Fruit fly (Drosophila melanogaster) whole organism, embryonic: ENCODE results near the gene sicily.

ENCODE experiments used
- ATbp ChIP-seq: fragments of 200-800 bp; sonication (Bioruptor generic); optimal IDR thresholded peaks from 2 replicates; lab custom pipeline; 2017; ENCODE audit warnings: missing biosample characterization, mild to moderate bottlenecking, missing genetic modification characterization, missing genetic modification reagents
- Atf3 ChIP-seq: fragments of 200-800 bp; sonication (Bioruptor generic); optimal IDR thresholded peaks from 3 replicates; lab custom pipeline; 2016; ENCODE audit warnings: missing biosample characterization, missing genetic modification characterization
- CG10565 ChIP-seq: fragments of 200-800 bp; sonication (Bioruptor generic); optimal IDR thresholded peaks from 3 replicates; lab custom pipeline; 2016; ENCODE audit warnings: missing biosample characterization, mild to moderate bottlenecking, missing genetic modification characterization
- CG11085 ChIP-seq: fragments of 200-800 bp; sonication (Bioruptor generic); IDR thresholded peaks from 2 replicates; pipeline ENCODE4 v1.3.6; 2022; ENCODE audit warnings: missing biosample characterization, missing genetic modification characterization
- CG11398 ChIP-seq: fragments of 200-800 bp; sonication (Bioruptor generic); optimal IDR thresholded peaks from 2 replicates; lab custom pipeline; 2016; ENCODE audit warnings: missing biosample characterization, missing genetic modification characterization
- CG11456 ChIP-seq: fragments of 200-800 bp; sonication (Bioruptor generic); IDR thresholded peaks from 3 replicates; pipeline ENCODE4 v1.3.6; 2022; ENCODE audit warnings: missing biosample characterization, missing genetic modification characterization
- CG12769 ChIP-seq: fragments of 200-800 bp; sonication (Bioruptor generic); optimal IDR thresholded peaks from 2 replicates; lab custom pipeline; 2019; ENCODE audit warnings: missing biosample characterization, mild to moderate bottlenecking, missing genetic modification characterization, moderate library complexity
- CG13894 ChIP-seq: fragments of 200-800 bp; sonication (Bioruptor generic); optimal IDR thresholded peaks from 3 replicates; lab custom pipeline; 2018; ENCODE audit warnings: missing biosample characterization, mild to moderate bottlenecking, missing genetic modification characterization, moderate library complexity
- CG14965 ChIP-seq: fragments of 200-800 bp; sonication (Bioruptor generic); optimal IDR thresholded peaks from 2 replicates; lab custom pipeline; 2016; ENCODE audit warnings: missing biosample characterization, missing genetic modification characterization, borderline replicate concordance
- CG1602 ChIP-seq: fragments of 200-800 bp; sonication (Bioruptor generic); optimal IDR thresholded peaks from 3 replicates; lab custom pipeline; 2016; ENCODE audit warnings: missing biosample characterization, missing genetic modification characterization
- CG18764 ChIP-seq: fragments of 200-800 bp; sonication (Bioruptor generic); optimal IDR thresholded peaks from 3 replicates; lab custom pipeline; 2016; ENCODE audit warnings: missing biosample characterization, missing genetic modification characterization
- CG31441 ChIP-seq: fragments of 200-800 bp; sonication (Bioruptor generic); IDR thresholded peaks from 2 replicates; pipeline ENCODE4 v1.3.6; 2022; ENCODE audit warnings: missing biosample characterization, missing genetic modification characterization
- CG3726 ChIP-seq: fragments of 200-800 bp; sonication (Bioruptor generic); IDR thresholded peaks from 3 replicates; pipeline ENCODE4, ENCODE4 v1.3.6; 2022; ENCODE audit warnings: missing biosample characterization, missing genetic modification characterization
- CG3995 ChIP-seq: fragments of 200-800 bp; sonication (Bioruptor generic); optimal IDR thresholded peaks from 3 replicates; lab custom pipeline; 2016; ENCODE audit warnings: missing biosample characterization, missing genetic modification characterization
- CG9876 ChIP-seq: fragments of 200-800 bp; sonication (Bioruptor generic); optimal IDR thresholded peaks from 2 replicates; lab custom pipeline; 2016; ENCODE audit warnings: missing biosample characterization, missing genetic modification characterization
- CHES-1-like ChIP-seq: fragments of 200-800 bp; sonication (Bioruptor generic); optimal IDR thresholded peaks from 2 replicates; lab custom pipeline; 2016; ENCODE audit warnings: missing biosample characterization, missing genetic modification characterization
- Dip2 ChIP-seq: fragments of 200-800 bp; sonication (Bioruptor generic); IDR thresholded peaks from 2 replicates; pipeline ENCODE4 v1.3.6; 2022; ENCODE audit warnings: missing biosample characterization, missing genetic modification characterization
- Ets65A ChIP-seq: fragments of 200-800 bp; sonication (Bioruptor generic); peaks from one replicate; lab custom pipeline; 2016; ENCODE audit warnings: missing biosample characterization, missing genetic modification characterization
- H2.0 ChIP-seq: fragments of 200-800 bp; sonication (Bioruptor generic); IDR thresholded peaks from 2 replicates; pipeline ENCODE4 v1.3.6; 2022; ENCODE audit warnings: missing biosample characterization, missing genetic modification characterization
- Hey ChIP-seq: fragments of 200-800 bp; sonication (Bioruptor generic); optimal IDR thresholded peaks from 3 replicates; lab custom pipeline; 2018; ENCODE audit warnings: missing biosample characterization, mild to moderate bottlenecking, missing genetic modification characterization
- Hr3 ChIP-seq: fragments of 200-800 bp; sonication (Bioruptor generic); optimal IDR thresholded peaks from 3 replicates; lab custom pipeline; 2016; ENCODE audit warnings: missing biosample characterization, missing genetic modification characterization
- Hr51 ChIP-seq, 2 experiments: fragments of 200-800 bp; sonication (Bioruptor generic); optimal IDR thresholded peaks; 2 replicates in 1 of 2; 3 replicates in 1 of 2; lab custom pipeline; 2016 to 2018; ENCODE audit warnings: missing biosample characterization in 2 of 2, missing genetic modification characterization in 2 of 2, mild to moderate bottlenecking in 1 of 2, moderate library complexity in 1 of 2
- Lpt ChIP-seq: fragments of >200 bp; optimal IDR thresholded peaks from 2 replicates; lab custom pipeline; 2018; ENCODE audit warnings: missing biosample characterization, missing genetic modification characterization
- MBD-R2 ChIP-seq: fragments of 200-800 bp; sonication (Bioruptor generic); IDR thresholded peaks from 2 replicates; pipeline ENCODE4 v1.3.6; 2022; ENCODE audit warnings: missing biosample characterization, missing genetic modification characterization
- Optix ChIP-seq: fragments of 200-800 bp; sonication (Bioruptor generic); IDR thresholded peaks from 3 replicates; pipeline ENCODE4 v1.3.6; 2022; ENCODE audit warnings: missing biosample characterization, missing genetic modification characterization
- Side ChIP-seq: fragments of 200-800 bp; sonication (Bioruptor generic); optimal IDR thresholded peaks from 2 replicates; lab custom pipeline; 2016; ENCODE audit warnings: missing biosample characterization, missing genetic modification characterization
- Sry-β ChIP-seq: fragments of 200-800 bp; sonication (Bioruptor generic); optimal IDR thresholded peaks from 2 replicates; lab custom pipeline; 2018; ENCODE audit warnings: missing biosample characterization, mild to moderate bottlenecking, missing genetic modification characterization, moderate library complexity
- TFAM ChIP-seq: fragments of 200-800 bp; sonication (Bioruptor generic); optimal IDR thresholded peaks from 2 replicates; lab custom pipeline; 2017; ENCODE audit warnings: missing biosample characterization, missing genetic modification characterization, inconsistent platforms
- Taf1 ChIP-seq: fragments of 200-800 bp; sonication (Bioruptor generic); IDR thresholded peaks from 2 replicates; pipeline ENCODE4 v1.3.6; 2022; ENCODE audit warnings: missing biosample characterization, missing genetic modification characterization
- Xbp1 ChIP-seq: fragments of 200-800 bp; sonication (Bioruptor generic); optimal IDR thresholded peaks from 3 replicates; lab custom pipeline; 2016; ENCODE audit warnings: missing biosample characterization, mild to moderate bottlenecking, missing genetic modification characterization
- abd-A ChIP-seq: fragments of 200-800 bp; sonication (Bioruptor generic); optimal IDR thresholded peaks from 3 replicates; lab custom pipeline; 2019; ENCODE audit warnings: missing biosample characterization, mild to moderate bottlenecking, missing genetic modification characterization, moderate library complexity
- ase ChIP-seq: fragments of 200-800 bp; sonication (Bioruptor generic); IDR thresholded peaks from 3 replicates; pipeline ENCODE4 v1.3.6; 2022; ENCODE audit warnings: missing biosample characterization, missing genetic modification characterization
- bbx ChIP-seq: fragments of 200-800 bp; sonication (Bioruptor generic); IDR thresholded peaks from 2 replicates; pipeline ENCODE4 v1.3.6; 2022; ENCODE audit warnings: missing biosample characterization, missing genetic modification characterization; ENCODE audit not compliant: partially characterized antibody
- caup ChIP-seq: fragments of 200-800 bp; sonication (Bioruptor generic); optimal IDR thresholded peaks from 3 replicates; lab custom pipeline; 2017; ENCODE audit warnings: missing biosample characterization, mild to moderate bottlenecking, missing genetic modification characterization, moderate library complexity; ENCODE audit not compliant: severe bottlenecking
- chif ChIP-seq, 2 experiments: fragments of 200-800 bp; sonication (Bioruptor generic); optimal IDR thresholded peaks; 3 replicates each; lab custom pipeline; 2016; ENCODE audit warnings: missing biosample characterization in 2 of 2, missing genetic modification characterization in 2 of 2
- chinmo ChIP-seq: fragments of 200-800 bp; sonication (Bioruptor generic); IDR thresholded peaks from 4 replicates; pipeline ENCODE4 v1.3.6; 2022; ENCODE audit warnings: missing biosample characterization, missing genetic modification characterization; ENCODE audit not compliant: partially characterized antibody
- chm ChIP-seq: fragments of 200-800 bp; sonication (Bioruptor generic); IDR thresholded peaks from 2 replicates; pipeline ENCODE4 v1.3.6; 2022; ENCODE audit warnings: missing biosample characterization, missing genetic modification characterization
- dimm ChIP-seq: fragments of 200-800 bp; sonication (Bioruptor generic); IDR thresholded peaks from 2 replicates; pipeline ENCODE4 v1.3.6; 2022; ENCODE audit warnings: missing biosample characterization, missing genetic modification characterization
- dysf ChIP-seq: fragments of 200-800 bp; sonication (Bioruptor generic); IDR thresholded peaks from 3 replicates; pipeline ENCODE4 v1.3.6; 2022; ENCODE audit warnings: missing biosample characterization, missing genetic modification characterization
- esg ChIP-seq: fragments of 200-800 bp; sonication (Bioruptor generic); conservative IDR thresholded peaks from 2 replicates; pipeline ENCODE4 v1.3.6; 2022; ENCODE audit warnings: missing biosample characterization, missing genetic modification characterization
- eyg ChIP-seq: fragments of 200-800 bp; sonication (Bioruptor generic); optimal IDR thresholded peaks from 3 replicates; lab custom pipeline; 2016; ENCODE audit warnings: missing biosample characterization, missing genetic modification characterization
- jigr1 ChIP-seq: fragments of 200-800 bp; sonication (Bioruptor generic); IDR thresholded peaks from 3 replicates; pipeline ENCODE4 v1.3.6; 2022; ENCODE audit warnings: missing biosample characterization, missing genetic modification characterization
- lola ChIP-seq, 3 experiments: fragments of >200 bp in 2 of 3; fragments of 200-800 bp in 1 of 3; sonication (Bioruptor generic) in 1 of 3; optimal IDR thresholded peaks; 2 replicates each; lab custom pipeline; 2017 to 2019; ENCODE audit warnings: missing biosample characterization in 3 of 3, missing genetic modification characterization in 3 of 3, mild to moderate bottlenecking in 1 of 3, moderate library complexity in 1 of 3
- nmo ChIP-seq: fragments of 200-800 bp; sonication (Bioruptor generic); optimal IDR thresholded peaks from 2 replicates; lab custom pipeline; 2018; ENCODE audit warnings: missing biosample characterization, mild to moderate bottlenecking, missing genetic modification characterization, moderate library complexity
- onecut ChIP-seq: fragments of 200-800 bp; sonication (Bioruptor generic); IDR thresholded peaks from 2 replicates; pipeline ENCODE4 v1.3.6; 2022; ENCODE audit warnings: missing biosample characterization, missing genetic modification characterization
- pfk ChIP-seq: fragments of 200-800 bp; sonication (Bioruptor generic); optimal IDR thresholded peaks from 2 replicates; lab custom pipeline; 2018; ENCODE audit warnings: missing biosample characterization, mild to moderate bottlenecking, missing genetic modification characterization, moderate library complexity
- pita ChIP-seq: fragments of 200-800 bp; sonication (Bioruptor generic); optimal IDR thresholded peaks from 2 replicates; lab custom pipeline; 2017; ENCODE audit warnings: missing biosample characterization, mild to moderate bottlenecking, missing genetic modification characterization
- run ChIP-seq: fragments of 200-800 bp; sonication (Bioruptor generic); optimal IDR thresholded peaks from 3 replicates; lab custom pipeline; 2018; ENCODE audit warnings: missing biosample characterization, mild to moderate bottlenecking, missing genetic modification characterization
- sd ChIP-seq: fragments of 200-800 bp; sonication (Bioruptor generic); optimal IDR thresholded peaks from 3 replicates; lab custom pipeline; 2018; ENCODE audit warnings: missing biosample characterization, mild to moderate bottlenecking, missing genetic modification characterization, moderate library complexity
- sens-2 ChIP-seq: fragments of 200-800 bp; sonication (Bioruptor generic); IDR thresholded peaks from 2 replicates; pipeline ENCODE4 v1.3.6; 2022; ENCODE audit warnings: missing biosample characterization, missing genetic modification characterization
- tna ChIP-seq: fragments of 200-800 bp; sonication (Bioruptor generic); IDR thresholded peaks from 2 replicates; pipeline ENCODE4 v1.3.6; 2022; ENCODE audit warnings: missing biosample characterization, missing genetic modification characterization; ENCODE audit not compliant: partially characterized antibody
- zen2 ChIP-seq: fragments of 200-800 bp; sonication (Bioruptor generic); IDR thresholded peaks from 3 replicates; pipeline ENCODE4 v1.3.6; 2022; ENCODE audit warnings: missing biosample characterization, missing genetic modification characterization; ENCODE audit not compliant: partially characterized antibody

sicily gene

DNA sequence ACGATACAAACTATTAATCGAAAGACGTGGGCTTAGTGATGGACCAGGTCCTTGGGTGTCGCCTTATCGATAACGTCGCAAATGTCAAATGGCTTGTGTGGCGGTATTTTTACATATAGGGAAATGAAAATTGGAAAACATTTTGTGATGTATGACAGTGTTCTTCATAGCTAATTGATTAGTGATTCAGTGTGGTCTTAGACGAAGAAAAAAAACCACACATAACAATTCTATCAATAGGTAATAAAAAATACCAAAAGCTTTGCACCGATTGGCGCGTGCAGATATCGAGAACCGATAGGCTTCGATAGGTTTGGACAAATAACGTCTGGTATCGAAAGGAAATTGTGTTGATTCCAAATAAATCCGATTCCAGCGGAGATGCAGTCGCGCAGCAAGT is 22.7 kb upstream of the sicily start, which contains the start of the genes Nrd1 and CG1847 (continued):
- no peak for TF ChIP-seq CG3726 (GFP tag; lab: Robert Waterston, UW)
- no peak for TF ChIP-seq onecut (GFP tag; lab: Robert Waterston, UW)
- no peak for TF ChIP-seq eyg (GFP tag; lab: Kevin White, UChicago)
- no peak for TF ChIP-seq CHES-1-like (GFP tag; lab: Kevin White, UChicago)
- no peak for TF ChIP-seq chif (GFP tag; optimal IDR thresholded peaks at IDR 0.05; lab: Kevin White, UChicago)
- no peak for TF ChIP-seq Xbp1 (GFP tag; lab: Kevin White, UChicago)
- no peak for TF ChIP-seq run (tag; lab: Kevin White, UChicago)
- TF ChIP-seq CG11398 (GFP tag; lab: Kevin White, UChicago), result no peak
- no peak for TF ChIP-seq dysf (GFP tag; lab: Robert Waterston, UW)
- TF ChIP-seq Hey (tag; lab: Kevin White, UChicago), result no peak
- no peak for TF ChIP-seq ase (GFP tag; lab: Robert Waterston, UW)
- no peak for TF ChIP-seq CG13894
- no peak for TF ChIP-seq chm (GFP tag; lab: Robert Waterston, UW)
- no peak for TF ChIP-seq sens-2 (GFP tag; lab: Robert Waterston, UW)
- no peak for TF ChIP-seq CG18764 (GFP tag; lab: Kevin White, UChicago)
- TF ChIP-seq Dip2 (GFP tag; lab: Robert Waterston, UW), result no peak
- TF ChIP-seq jigr1 (GFP tag; lab: Robert Waterston, UW), result no peak
- no peak for TF ChIP-seq ATbp (GFP tag; lab: Kevin White, UChicago)
- no peak for TF ChIP-seq nmo
- no peak for TF ChIP-seq CG14965 (GFP tag; lab: Kevin White, UChicago)
- TF ChIP-seq CG12769 (tag; lab: Kevin White, UChicago), result no peak
- no peak for TF ChIP-seq CG11456
- TF ChIP-seq CG9876, result no peak
- TF ChIP-seq esg (GFP tag; lab: Robert Waterston, UW), result no peak
- no peak for TF ChIP-seq caup
- no peak for TF ChIP-seq Lpt
- TF ChIP-seq H2.0 (GFP tag; lab: Robert Waterston, UW), result no peak
- TF ChIP-seq Hr51 (GFP tag; optimal IDR thresholded peaks at IDR 0.05; lab: Kevin White, UChicago), result no peak
- TF ChIP-seq Ets65A (GFP tag; lab: Kevin White, UChicago), result no peak
- TF ChIP-seq pfk (GFP tag; lab: Kevin White, UChicago), result no peak
- no peak for TF ChIP-seq CG11085
- TF ChIP-seq zen2 (GFP tag; lab: Robert Waterston, UW), result peak; percentile 63; the same call in 1 of the 3 replicates
- no peak for TF ChIP-seq CG10565 (GFP tag; lab: Kevin White, UChicago)
- no peak for TF ChIP-seq pita (GFP tag; lab: Kevin White, UChicago)
- TF ChIP-seq sd (tag; lab: Kevin White, UChicago), result no peak
- no peak for TF ChIP-seq dimm (GFP tag; lab: Robert Waterston, UW)
- no peak for TF ChIP-seq CG1602
- peak; percentile 87 for TF ChIP-seq tna (GFP tag; lab: Robert Waterston, UW)
- TF ChIP-seq Optix (GFP tag; lab: Robert Waterston, UW), result no peak
- no peak for TF ChIP-seq Atf3 (GFP tag; lab: Kevin White, UChicago)
- no peak for TF ChIP-seq Taf1 (GFP tag; lab: Robert Waterston, UW)
- TF ChIP-seq CG31441 (GFP tag; lab: Robert Waterston, UW), result no peak
- TF ChIP-seq Sry-β (GFP tag; lab: Kevin White, UChicago), result no peak
- TF ChIP-seq MBD-R2 (GFP tag; lab: Robert Waterston, UW), result peak; percentile 51
- TF ChIP-seq Side (GFP tag; lab: Kevin White, UChicago), result no peak
- no peak for TF ChIP-seq CG3995 (GFP tag; lab: Kevin White, UChicago)
- TF ChIP-seq TFAM (GFP tag; lab: Kevin White, UChicago), result no peak
- TF ChIP-seq bbx (GFP tag; lab: Robert Waterston, UW), result peak; percentile 55
- TF ChIP-seq abd-A, result no peak
- no peak for TF ChIP-seq Hr3 (GFP tag; lab: Kevin White, UChicago)
- TF ChIP-seq lola (GFP tag; optimal IDR thresholded peaks at IDR 0.05; lab: Kevin White, UChicago), result no peak
- TF ChIP-seq chinmo (GFP tag; lab: Robert Waterston, UW), result peak; percentile 71; the same call in 1 of the 4 replicates
